Fruit fly (Drosophila melanogaster) whole organism, larva: ENCODE results near the gene Amnionless.

Source experiments
- noc ChIP-seq: fragments of 200-800 bp; sonication (Bioruptor generic); optimal IDR thresholded peaks from 3 replicates; lab custom pipeline; 2019; ENCODE audit warnings: missing biosample characterization, mild to moderate bottlenecking, missing genetic modification characterization, moderate library complexity

Amnionless gene

dm6 chr2L:241415-241814 is 47.5 kb downstream of the Amnionless start:
- TF ChIP-seq noc (tag; lab: Kevin White, UChicago), result no peak

- no peak for TF ChIP-seq noc (tag; lab: Kevin White, UChicago)
Measured at dm6 chr2L:240176-240769, 48.7 kb downstream of the Amnionless start.
